Fruit fly (Drosophila melanogaster) whole organism, embryonic: ENCODE results near the gene superdeath.

Source experiments
- Bgb ChIP-seq: fragments of 200-800 bp; sonication (Bioruptor generic); IDR thresholded peaks from 2 replicates; pipeline ENCODE4 v1.3.6; 2022; ENCODE audit warnings: missing biosample characterization, missing genetic modification characterization; ENCODE audit not compliant: partially characterized antibody
- NC2β ChIP-seq: fragments of 200-800 bp; sonication (Bioruptor generic); optimal IDR thresholded peaks from 2 replicates; lab custom pipeline; 2016; ENCODE audit warnings: missing biosample characterization, missing genetic modification characterization
- ken ChIP-seq: fragments of 200-800 bp; sonication (Bioruptor generic); IDR thresholded peaks from 3 replicates; pipeline ENCODE4 v1.3.6; 2022; ENCODE audit warnings: missing biosample characterization, missing genetic modification characterization
- trh ChIP-seq: fragments of 200-800 bp; sonication (Bioruptor generic); optimal IDR thresholded peaks from 2 replicates; lab custom pipeline; 2016; ENCODE audit warnings: missing biosample characterization, missing genetic modification characterization

DNA sequence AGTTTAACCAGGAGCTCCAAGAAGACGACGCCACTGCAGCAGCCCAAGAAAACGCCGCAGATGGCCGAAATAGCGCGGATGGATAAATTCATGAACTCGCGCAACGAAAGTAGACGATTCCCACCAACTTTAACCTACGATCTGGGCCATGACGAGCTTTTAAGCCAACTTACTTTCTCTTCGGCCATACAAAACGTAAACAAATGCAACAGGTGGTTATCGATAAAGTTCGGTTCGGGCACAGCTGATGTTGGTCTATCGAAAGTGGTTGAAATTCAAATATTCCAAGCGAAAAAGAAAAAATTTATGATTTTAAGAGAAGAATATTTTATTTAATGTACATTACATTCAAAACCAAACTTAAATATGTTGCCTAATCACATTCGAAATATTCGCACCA lies 8.2 kb downstream of the superdeath start, which contains the start of gene CG14511:
- TF ChIP-seq trh (no peak), ken (GFP tag; lab: Robert Waterston, UW) (no peak), NC2β (GFP tag; lab: Kevin White, UChicago) (no peak), Bgb (GFP tag; lab: Robert Waterston, UW) (no peak; the same call in 1 of the 2 replicates)
